Worm (Caenorhabditis elegans): ENCODE results near the gene ced-5.

The ced-5 gene

ce11 chrIV:10481695-10482094 lies 2.2 kb upstream of the ced-5 start, which contains the start of gene egl-21 (continued):
- TF ChIP-seq madf-9 (GFP tag; conservative IDR thresholded peaks at IDR 0.05) = no peak
- no peak for TF ChIP-seq nhr-10 (tag; optimal IDR thresholded peaks at IDR 0.05)
- TF ChIP-seq lin-39 (tag; optimal IDR thresholded peaks at IDR 0.05) = no peak
- TF ChIP-seq dpl-1 (GFP tag; optimal IDR thresholded peaks at IDR 0.05) = peak; percentile 6
- TF ChIP-seq zip-2 (tag; optimal IDR thresholded peaks at IDR 0.05) = no peak
- peak; percentile 36; the same call in 1 of the 2 replicates for TF ChIP-seq arid-1 (GFP tag; conservative IDR thresholded peaks at IDR 0.05)
- TF ChIP-seq lin-15B (tag; optimal IDR thresholded peaks at IDR 0.05) = no peak
- TF ChIP-seq attf-4 (tag; optimal IDR thresholded peaks at IDR 0.05) = no peak
- TF ChIP-seq saeg-2 (GFP tag; IDR thresholded peaks at IDR 0.05) = no peak
- no peak for TF ChIP-seq nhr-28 (tag; optimal IDR thresholded peaks at IDR 0.05)
- TF ChIP-seq daf-19 (GFP tag; conservative IDR thresholded peaks at IDR 0.05) = no peak
- peak; percentile 93 for TF ChIP-seq fkh-10 (GFP tag; optimal IDR thresholded peaks at IDR 0.05)
- no peak for TF ChIP-seq ceh-32 (tag; optimal IDR thresholded peaks at IDR 0.05; ENCODE audit: poor library complexity)
- no peak for TF ChIP-seq F44E2.7 (GFP tag; IDR thresholded peaks at IDR 0.05)
- TF ChIP-seq hlh-30 (tag; optimal IDR thresholded peaks at IDR 0.05; ENCODE audit: insufficient read depth) = peak; percentile 57
- TF ChIP-seq lim-7 (GFP tag; IDR thresholded peaks at IDR 0.05) = no peak
- peak; percentile 93 for TF ChIP-seq aha-1 (tag)
- no peak for TF ChIP-seq dmd-9 (GFP tag; IDR thresholded peaks at IDR 0.05)
- TF ChIP-seq nhr-41 (GFP tag; IDR thresholded peaks at IDR 0.05) = no peak
- peak; percentile 76 for TF ChIP-seq ctbp-1 (GFP tag; IDR thresholded peaks at IDR 0.05)
- peak; percentile 17 for TF ChIP-seq ceh-28 (tag; optimal IDR thresholded peaks at IDR 0.05)
- TF ChIP-seq hlh-11 (tag; optimal IDR thresholded peaks at IDR 0.05) = peak; percentile 19
- no peak for TF ChIP-seq fos-1 (tag; optimal IDR thresholded peaks at IDR 0.05)
- no peak for TF ChIP-seq mxl-3 (GFP tag; optimal IDR thresholded peaks at IDR 0.05)
- peak in 1 of 2 experiments; percentile 57 for TF ChIP-seq hif-1 (tag; optimal IDR thresholded peaks at IDR 0.05)
- peak; percentile 54 for TF ChIP-seq dmd-6 (GFP tag; IDR thresholded peaks at IDR 0.05)
- no peak for TF ChIP-seq nhr-76 (tag; optimal IDR thresholded peaks at IDR 0.05)
- peak; percentile 50; the same call in 1 of the 2 replicates for TF ChIP-seq set-16 (GFP tag; IDR thresholded peaks at IDR 0.05)
- no peak for TF ChIP-seq lin-13 (GFP tag; optimal IDR thresholded peaks at IDR 0.05)
- TF ChIP-seq R02D3.7 (tag; optimal IDR thresholded peaks at IDR 0.05) = no peak
- no peak for TF ChIP-seq snpc-4 (tag; optimal IDR thresholded peaks at IDR 0.05)
- TF ChIP-seq zip-11 (GFP tag; IDR thresholded peaks at IDR 0.05) = no peak
- TF ChIP-seq dve-1 (tag; optimal IDR thresholded peaks at IDR 0.05; ENCODE audit: insufficient read depth) = no peak
- TF ChIP-seq egl-27 (tag; optimal IDR thresholded peaks at IDR 0.05) = no peak
- TF ChIP-seq aly-2 (tag; optimal IDR thresholded peaks at IDR 0.05) = no peak
- TF ChIP-seq skn-1 (tag; optimal IDR thresholded peaks at IDR 0.05) = no peak
- TF ChIP-seq ceh-62 (tag; optimal IDR thresholded peaks at IDR 0.05) = no peak
- no peak for TF ChIP-seq ceh-44 (GFP tag; IDR thresholded peaks at IDR 0.05)
- TF ChIP-seq madf-5 (GFP tag; IDR thresholded peaks at IDR 0.05) = no peak
- TF ChIP-seq lin-1 (GFP tag; IDR thresholded peaks at IDR 0.05) = no peak
- peak; percentile 48 for TF ChIP-seq nhr-11 (tag; optimal IDR thresholded peaks at IDR 0.05)
- no peak for TF ChIP-seq Y105C5A.15 (GFP tag; IDR thresholded peaks at IDR 0.05)
- TF ChIP-seq daf-12 (tag; optimal IDR thresholded peaks at IDR 0.05) = no peak
- no peak for TF ChIP-seq pqm-1 (tag; optimal IDR thresholded peaks at IDR 0.05)
- TF ChIP-seq ZK546.5 (tag; optimal IDR thresholded peaks at IDR 0.05) = no peak
- TF ChIP-seq ces-1 (GFP tag; optimal IDR thresholded peaks at IDR 0.05) = no peak
- TF ChIP-seq lin-38 (GFP tag; IDR thresholded peaks at IDR 0.05) = no peak
- TF ChIP-seq unc-62 (GFP tag; optimal IDR thresholded peaks at IDR 0.05 in 1 of 2) = peak in 1 of 2 experiments; percentile 6
- no peak for TF ChIP-seq unc-62 (tag; optimal IDR thresholded peaks at IDR 0.05)
- no peak for TF ChIP-seq Y48G9A.11 (GFP tag; IDR thresholded peaks at IDR 0.05)
- TF ChIP-seq nhr-48 (tag; optimal IDR thresholded peaks at IDR 0.05) = no peak
- no peak for TF ChIP-seq nhr-42 (GFP tag; IDR thresholded peaks at IDR 0.05)
- TF ChIP-seq snpc-1.2 (GFP tag; IDR thresholded peaks at IDR 0.05) = no peak
- TF ChIP-seq mep-1 (tag; optimal IDR thresholded peaks at IDR 0.05) = peak; percentile 48

Measured in whole organism, L4 larva.